Fruit fly (Drosophila melanogaster) ovary, adult (tissue): ENCODE results near the gene p130CAS.

ENCODE experiments used
- CG17801 ChIP-seq: fragments of 200-800 bp; optimal IDR thresholded peaks from 2 replicates; lab custom pipeline; 2019; ENCODE audit warnings: missing biosample characterization, mild to moderate bottlenecking, missing genetic modification characterization, moderate library complexity; ENCODE audit not compliant: partially characterized antibody

The p130CAS gene

dm6 chr3L:165981-166788 is 13.5 kb downstream of the p130CAS start:
- no peak for TF ChIP-seq CG17801 (GFP tag; lab: Kevin White, UChicago)

dm6 chr3L:166789-167132 is 14.1 kb downstream of the p130CAS start:
- no peak for TF ChIP-seq CG17801 (GFP tag; lab: Kevin White, UChicago)

- no peak for TF ChIP-seq CG17801 (GFP tag; lab: Kevin White, UChicago)
Measured at dm6 chr3L:171729-172128, 19.0 kb downstream of the p130CAS start.

- no peak for TF ChIP-seq CG17801 (GFP tag; lab: Kevin White, UChicago)
Measured at dm6 chr3L:174501-174900, 21.8 kb downstream of the p130CAS start.

- TF ChIP-seq CG17801 (GFP tag; lab: Kevin White, UChicago), result peak; percentile 43
Measured at dm6 chr3L:175949-176348, 23.3 kb downstream of the p130CAS start, which contains the start of gene CG7049. Gene CG7049, minus strand, starts transcription at chr3L:176228.

- TF ChIP-seq CG17801 (GFP tag; lab: Kevin White, UChicago), result no peak
Measured at dm6 chr3L:177938-178337, 25.3 kb downstream of the p130CAS start.

dm6 chr3L:178445-178844 is 25.8 kb downstream of the p130CAS start:
- no peak for TF ChIP-seq CG17801 (GFP tag; lab: Kevin White, UChicago)

dm6 chr3L:178913-179488 is 26.3 kb downstream of the p130CAS start, which contains the start of gene Vdup1:
Gene Vdup1, minus strand, starts transcription at chr3L:178963.
- TF ChIP-seq CG17801 (GFP tag; lab: Kevin White, UChicago), result no peak

dm6 chr3L:179490-180261 is 27.0 kb downstream of the p130CAS start, which contains the start of gene CG13875:
Gene CG13875, plus strand, starts transcription at chr3L:179923.
- no peak for TF ChIP-seq CG17801 (GFP tag; lab: Kevin White, UChicago)

- peak; percentile 16 for TF ChIP-seq CG17801 (GFP tag; lab: Kevin White, UChicago)
Measured at dm6 chr3L:180262-180543, 27.5 kb downstream of the p130CAS start.

- peak; percentile 87 for TF ChIP-seq CG17801 (GFP tag; lab: Kevin White, UChicago)
Measured at dm6 chr3L:184251-184650, 31.6 kb downstream of the p130CAS start, which contains the start of the genes CG34140, Mkp and Mtch. Gene CG34140, minus strand, starts transcription at chr3L:184424. Gene Mkp, minus strand, starts transcription at chr3L:184540. Gene Mtch, plus strand, starts transcription at chr3L:184626.

- no peak for TF ChIP-seq CG17801 (GFP tag; lab: Kevin White, UChicago)
Measured at dm6 chr3L:199050-199745, 46.5 kb downstream of the p130CAS start.

- TF ChIP-seq CG17801 (GFP tag; lab: Kevin White, UChicago), result peak; percentile 76
Measured at dm6 chr3L:199754-200596, 47.3 kb downstream of the p130CAS start, which contains the start of the genes rno and mri. Gene rno, minus strand, starts transcription at chr3L:199762. Gene mri, plus strand, starts transcription at chr3L:200174.
